Worm (Caenorhabditis elegans) whole organism, midembryonic: ENCODE measurements around the gene ZC239.13.
"Not testable (repeated sequence)": the region's sequence is repeated elsewhere in the genome, so short reads cannot be mapped to it uniquely, and the experiment has no call there.

Experiments
- T22C8.4 ChIP-seq: fragments of 200-800 bp; sonication (Bioruptor generic); IDR thresholded peaks from 2 replicates; pipeline ENCODE4 v1.3.6; 2022; ENCODE audit warnings: missing genetic modification characterization, missing compliant biosample characterization
- cog-1 ChIP-seq: sonication (generic microtip); optimal IDR thresholded peaks from 2 replicates; lab custom pipeline; 2016; ENCODE audit warnings: missing genetic modification characterization, missing compliant biosample characterization
- flt-1 ChIP-seq: fragments of 200-800 bp; sonication (Bioruptor generic); IDR thresholded peaks from 2 replicates; pipeline ENCODE4 v1.3.6; 2022; ENCODE audit warnings: missing genetic modification characterization, missing compliant biosample characterization
- klf-2 ChIP-seq: fragments of 200-800 bp; sonication (Bioruptor generic); conservative IDR thresholded peaks from 2 replicates; pipeline ENCODE4 v1.3.6; 2022; ENCODE audit warnings: missing genetic modification reagents, missing genetic modification characterization, missing compliant biosample characterization
- med-1 ChIP-seq: sonication (generic microtip); optimal IDR thresholded peaks from 2 replicates; lab custom pipeline; 2017; ENCODE audit warnings: missing genetic modification characterization, mild to moderate bottlenecking, missing compliant biosample characterization, antibody characterized with exemption, missing genetic modification reagents; ENCODE audit not compliant: insufficient read depth
- ref-1 ChIP-seq: fragments of 200-800 bp; sonication (Bioruptor generic); conservative IDR thresholded peaks from 2 replicates; pipeline ENCODE4 v1.3.6; 2022; ENCODE audit warnings: missing genetic modification reagents, missing genetic modification characterization, missing compliant biosample characterization
- tab-1 ChIP-seq: fragments of 200-800 bp; sonication (Bioruptor generic); IDR thresholded peaks from 2 replicates; pipeline ENCODE4 v1.3.6; 2022; ENCODE audit warnings: missing genetic modification characterization, missing compliant biosample characterization
- ztf-23 ChIP-seq: fragments of 200-800 bp; sonication (Bioruptor generic); IDR thresholded peaks from 2 replicates; pipeline ENCODE4 v1.3.6; 2022; ENCODE audit warnings: missing genetic modification reagents, missing genetic modification characterization, missing compliant biosample characterization
- ztf-29 ChIP-seq: fragments of 200-800 bp; sonication (Bioruptor generic); IDR thresholded peaks from 2 replicates; pipeline ENCODE4 v1.3.6; 2022; ENCODE audit warnings: missing genetic modification reagents, missing genetic modification characterization, missing compliant biosample characterization

ZC239.13 gene

ce11 chrII:3209251-3209650, 13.4 kb downstream of the ZC239.13 start, which contains the start of gene ZC239.6:
ZC239.6 (plus strand) TSS chrII:3209631.
- TF ChIP-seq flt-1 (no peak), ztf-29 (GFP tag; lab: Robert Waterston, UW) (no peak), cog-1 (tag; lab: Kevin White, UChicago) (no peak), med-1 (GFP tag; lab: Kevin White, UChicago) (no peak), T22C8.4 (no peak), ztf-23 (GFP tag; lab: Robert Waterston, UW) (no peak)

- no peak for TF ChIP-seq T22C8.4
These were observed 14.0 kb downstream of the ZC239.13 start, which contains the start of gene sdz-35 for ce11 chrII:3208679-3209078. sdz-35 (minus strand) TSS chrII:3208779.

- TF ChIP-seq tab-1 (GFP tag; lab: Robert Waterston, UW): no peak
- TF ChIP-seq flt-1: no peak
- TF ChIP-seq T22C8.4: no peak
- no peak for TF ChIP-seq cog-1 (tag; lab: Kevin White, UChicago)
- no peak for TF ChIP-seq ref-1 (GFP tag; lab: Robert Waterston, UW)
- TF ChIP-seq ztf-23 (GFP tag; lab: Robert Waterston, UW): no peak
- no peak for TF ChIP-seq klf-2
- no peak for TF ChIP-seq med-1 (GFP tag; lab: Kevin White, UChicago)
- TF ChIP-seq ztf-29 (GFP tag; lab: Robert Waterston, UW): no peak
These were observed 16.1 kb downstream of the ZC239.13 start, which contains the start of the genes ZC239.20 and ZC239.21 for ce11 chrII:3206423-3206989. ZC239.20 (minus strand) TSS chrII:3206523. ZC239.21 (plus strand) TSS chrII:3206939.

ce11 chrII:3203415-3203814, 19.2 kb downstream of the ZC239.13 start, which contains the start of gene sri-50:
sri-50 (plus strand) TSS chrII:3203715.
- TF ChIP-seq ztf-29 (GFP tag; lab: Robert Waterston, UW) (no peak), ztf-23 (GFP tag; lab: Robert Waterston, UW) (no peak), klf-2 (no peak), ref-1 (GFP tag; lab: Robert Waterston, UW) (no peak), flt-1 (no peak), med-1 (GFP tag; lab: Kevin White, UChicago) (no peak), tab-1 (GFP tag; lab: Robert Waterston, UW) (no peak), cog-1 (tag; lab: Kevin White, UChicago) (no peak), T22C8.4 (no peak)

ce11 chrII:3202519-3202918, 20.1 kb downstream of the ZC239.13 start, which contains the start of gene sri-53:
sri-53 (minus strand) TSS chrII:3202619.
- TF ChIP-seq ztf-23 (GFP tag; lab: Robert Waterston, UW): no peak
- TF ChIP-seq tab-1 (GFP tag; lab: Robert Waterston, UW): no peak
- no peak for TF ChIP-seq flt-1
- TF ChIP-seq cog-1 (tag; lab: Kevin White, UChicago): no peak
- no peak for TF ChIP-seq med-1 (GFP tag; lab: Kevin White, UChicago)
- TF ChIP-seq klf-2: no peak
- TF ChIP-seq T22C8.4: no peak
- TF ChIP-seq ztf-29 (GFP tag; lab: Robert Waterston, UW): no peak
- TF ChIP-seq ref-1 (GFP tag; lab: Robert Waterston, UW): no peak

ce11 chrII:3201242-3201641, 21.4 kb downstream of the ZC239.13 start, which contains the start of gene sri-48:
sri-48 (minus strand) TSS chrII:3201342.
- not testable (repeated sequence) for TF ChIP-seq T22C8.4; ztf-29 (GFP tag; lab: Robert Waterston, UW); med-1 (GFP tag; lab: Kevin White, UChicago)

ce11 chrII:3198998-3199397, 23.6 kb downstream of the ZC239.13 start, which contains the start of gene sri-51:
sri-51 (minus strand) TSS chrII:3199098.
- no peak for TF ChIP-seq ref-1 (GFP tag; lab: Robert Waterston, UW)
- no peak for TF ChIP-seq ztf-23 (GFP tag; lab: Robert Waterston, UW)
- TF ChIP-seq ztf-29 (GFP tag; lab: Robert Waterston, UW): no peak
- TF ChIP-seq T22C8.4: no peak
- no peak for TF ChIP-seq flt-1
- no peak for TF ChIP-seq med-1 (GFP tag; lab: Kevin White, UChicago)
- no peak for TF ChIP-seq klf-2
- TF ChIP-seq tab-1 (GFP tag; lab: Robert Waterston, UW): no peak
- no peak for TF ChIP-seq cog-1 (tag; lab: Kevin White, UChicago)

- TF ChIP-seq med-1 (GFP tag; lab: Kevin White, UChicago) (no peak), tab-1 (GFP tag; lab: Robert Waterston, UW) (no peak), klf-2 (no peak), flt-1 (no peak), T22C8.4 (no peak), ztf-29 (GFP tag; lab: Robert Waterston, UW) (no peak)
These were observed 25.7 kb downstream of the ZC239.13 start, which contains the start of gene gcy-15 for ce11 chrII:3196966-3197365. gcy-15 (minus strand) TSS chrII:3197066.

- TF ChIP-seq flt-1: no peak
- no peak for TF ChIP-seq cog-1 (tag; lab: Kevin White, UChicago)
- no peak for TF ChIP-seq med-1 (GFP tag; lab: Kevin White, UChicago)
- no peak for TF ChIP-seq T22C8.4
- TF ChIP-seq ref-1 (GFP tag; lab: Robert Waterston, UW): no peak
- no peak for TF ChIP-seq tab-1 (GFP tag; lab: Robert Waterston, UW)
- no peak for TF ChIP-seq ztf-23 (GFP tag; lab: Robert Waterston, UW)
- no peak for TF ChIP-seq ztf-29 (GFP tag; lab: Robert Waterston, UW)
- no peak for TF ChIP-seq klf-2
These were observed 26.9 kb downstream of the ZC239.13 start for ce11 chrII:3195739-3196138.

ce11 chrII:3191544-3191943, 31.1 kb downstream of the ZC239.13 start, which contains the start of gene Y27F2A.9:
Y27F2A.9 (minus strand) TSS chrII:3191644.
- TF ChIP-seq tab-1 (GFP tag; lab: Robert Waterston, UW); ztf-23 (GFP tag; lab: Robert Waterston, UW); flt-1: not testable (repeated sequence)
